Fruit fly (Drosophila melanogaster) Kc167 (cell line): ENCODE data around the gene GC2.

Experiments used
- h ChIP-seq: fragments of >200 bp; optimal IDR thresholded peaks from 3 replicates; lab custom pipeline; 2018; ENCODE audit warnings: missing external identifiers
- insv ChIP-seq: fragments of >200 bp; optimal IDR thresholded peaks from 3 replicates; lab custom pipeline; 2018; ENCODE audit warnings: missing external identifiers
- psq ChIP-seq: fragments of >200 bp; optimal IDR thresholded peaks from 2 replicates; lab custom pipeline; 2017; ENCODE audit warnings: missing external identifiers
- ttk ChIP-seq: sonication (Bioruptor generic); optimal IDR thresholded peaks from 2 replicates; lab custom pipeline; 2017; ENCODE audit warnings: missing external identifiers

- TF ChIP-seq insv (lab: Kevin White, UChicago) = no peak
- no peak for TF ChIP-seq psq (lab: Kevin White, UChicago)
- TF ChIP-seq ttk = no peak
- TF ChIP-seq h (lab: Kevin White, UChicago) = no peak
Measured at dm6 chr3R:12016828-12017280, 45.4 kb downstream of the GC2 start, which contains the start of the genes DCAF12 and Spt3.
